Fruit fly (Drosophila melanogaster): Measurements from ENCODE around the gene CG11162.

CG11162 gene

DNA sequence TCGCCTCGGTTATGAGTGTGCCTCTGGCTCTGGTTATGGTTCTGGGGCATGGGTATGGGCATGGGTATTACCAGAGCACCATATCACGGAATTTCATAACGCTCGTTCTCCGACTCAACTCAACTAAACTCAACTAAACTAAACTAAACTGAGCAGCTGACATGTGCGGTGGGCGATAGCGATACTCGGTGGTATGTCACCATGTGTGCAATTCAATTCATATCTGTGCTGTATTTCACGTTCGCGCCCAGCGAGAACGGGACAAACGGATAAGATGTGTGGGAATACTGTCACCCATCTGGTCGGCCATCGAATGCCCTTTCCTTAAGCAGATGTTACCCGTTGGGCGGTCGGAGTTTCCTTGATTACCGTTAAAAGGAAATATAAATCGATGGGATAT is 3.6 kb downstream of the CG11162 start, which contains the start of gene CG12177 (continued):
- no peak for TF ChIP-seq esg (GFP tag; conservative IDR thresholded peaks at IDR 0.05)
- peak; percentile 87 for TF ChIP-seq D19A (tag; optimal IDR thresholded peaks at IDR 0.05)
- TF ChIP-seq CG10321 (GFP tag; IDR thresholded peaks at IDR 0.05), result peak; percentile 60; the same call in 1 of the 2 replicates
- TF ChIP-seq exex (tag; optimal IDR thresholded peaks at IDR 0.05), result peak; percentile 54
- TF ChIP-seq cwo (GFP tag; optimal IDR thresholded peaks at IDR 0.05), result peak; percentile 52
- peak; percentile 21; the same call in 1 of the 2 replicates for TF ChIP-seq GATAe (GFP tag; conservative IDR thresholded peaks at IDR 0.05)
- peak in 1 of 2 experiments; percentile 66 for TF ChIP-seq Pdp1 (GFP tag; optimal IDR thresholded peaks at IDR 0.05)
- TF ChIP-seq Med (GFP tag), result peak; percentile 71
- TF ChIP-seq BEAF-32 (GFP tag; optimal IDR thresholded peaks at IDR 0.05), result peak; percentile 9
- peak; percentile 57 for TF ChIP-seq sd (tag; optimal IDR thresholded peaks at IDR 0.05)
- TF ChIP-seq slbo (GFP tag; IDR thresholded peaks at IDR 0.05), result peak; percentile 3; the same call in 1 of the 2 replicates
- 0 out of 2 replicates have a peak, but pooled peaks have one; percentile 20 for TF ChIP-seq Dref (GFP tag; IDR thresholded peaks at IDR 0.05)
- 0 out of 2 replicates have a peak, but pooled peaks have one; percentile 13 for TF ChIP-seq CG13287 (GFP tag; IDR thresholded peaks at IDR 0.05; ENCODE audit: partially characterized antibody)
- no peak for TF ChIP-seq eyg (GFP tag; optimal IDR thresholded peaks at IDR 0.05)
- TF ChIP-seq bsh (GFP tag; optimal IDR thresholded peaks at IDR 0.05), result no peak
- TF ChIP-seq CG13296 (GFP tag; optimal IDR thresholded peaks at IDR 0.05), result peak; percentile 6
- TF ChIP-seq mirr (GFP tag; optimal IDR thresholded peaks at IDR 0.05), result peak; percentile 64
- TF ChIP-seq Hey (tag; optimal IDR thresholded peaks at IDR 0.05), result peak; percentile 0
- no peak for TF ChIP-seq CG8290 (GFP tag; optimal IDR thresholded peaks at IDR 0.05)
- peak in 1 of 2 experiments; percentile 41 for TF ChIP-seq CG8290 (tag; optimal IDR thresholded peaks at IDR 0.05)
- TF ChIP-seq row (GFP tag; IDR thresholded peaks at IDR 0.05), result peak; percentile 61
- TF ChIP-seq psq (GFP tag; optimal IDR thresholded peaks at IDR 0.05), result no peak
- peak; percentile 73 for TF ChIP-seq sug (tag; optimal IDR thresholded peaks at IDR 0.05)
- no peak for TF ChIP-seq CG1024 (GFP tag; IDR thresholded peaks at IDR 0.05)
- TF ChIP-seq pzg (GFP tag; optimal IDR thresholded peaks at IDR 0.05), result peak; percentile 15
- peak; percentile 86 for TF ChIP-seq CG34376 (GFP tag; optimal IDR thresholded peaks at IDR 0.05)

DNA sequence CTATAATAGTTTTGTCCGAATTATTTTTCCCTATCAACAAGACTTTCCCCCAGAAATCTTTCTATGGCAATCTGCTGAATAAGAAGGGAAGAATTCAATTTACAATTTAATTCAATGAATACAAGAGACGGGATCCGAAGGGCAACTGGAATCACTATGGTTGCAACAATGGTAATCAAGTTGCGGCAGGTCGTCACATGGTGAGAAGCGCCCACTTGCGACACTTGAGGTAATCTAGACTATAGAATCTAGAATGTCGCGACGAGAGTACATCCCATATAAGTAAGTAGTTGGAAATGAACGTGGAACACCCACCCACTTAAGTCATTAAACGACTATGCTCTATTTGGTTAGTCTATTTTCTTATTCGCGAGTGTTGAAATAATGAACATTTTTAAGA is 5.2 kb downstream of the CG11162 start:
- no peak for TF ChIP-seq Ada2b (GFP tag; IDR thresholded peaks at IDR 0.05)
- TF ChIP-seq lola (GFP tag; optimal IDR thresholded peaks at IDR 0.05), result no peak
- TF ChIP-seq CG4820 (GFP tag; optimal IDR thresholded peaks at IDR 0.05), result no peak
- TF ChIP-seq HLH3B (GFP tag; IDR thresholded peaks at IDR 0.05), result 0 out of 2 replicates have a peak, but pooled peaks have one; percentile 24
- TF ChIP-seq dan (GFP tag; IDR thresholded peaks at IDR 0.05), result no peak
- TF ChIP-seq CG34376 (GFP tag; optimal IDR thresholded peaks at IDR 0.05), result peak; percentile 19
- no peak for TF ChIP-seq Fer3 (tag; optimal IDR thresholded peaks at IDR 0.05)
- peak; percentile 51 for TF ChIP-seq exex (tag; optimal IDR thresholded peaks at IDR 0.05)
- 0 out of 2 replicates have a peak, but pooled peaks have one; percentile 9 for TF ChIP-seq CG14441 (GFP tag; IDR thresholded peaks at IDR 0.05)
- no peak for TF ChIP-seq gcm2 (GFP tag; optimal IDR thresholded peaks at IDR 0.05)
- peak; percentile 38 for TF ChIP-seq slbo (GFP tag; IDR thresholded peaks at IDR 0.05)
- peak; percentile 25 for TF ChIP-seq CG13296 (GFP tag; optimal IDR thresholded peaks at IDR 0.05)
- TF ChIP-seq CG18011 (GFP tag; optimal IDR thresholded peaks at IDR 0.05), result no peak
- no peak for TF ChIP-seq CG18619 (GFP tag; optimal IDR thresholded peaks at IDR 0.05)
- peak; percentile 1 for TF ChIP-seq CG7987 (GFP tag; optimal IDR thresholded peaks at IDR 0.05)
- TF ChIP-seq Hmr (GFP tag; optimal IDR thresholded peaks at IDR 0.05), result peak; percentile 19
- peak; percentile 43 for TF ChIP-seq grn (GFP tag; optimal IDR thresholded peaks at IDR 0.05)
- peak; percentile 18 for TF ChIP-seq CG10543 (GFP tag; optimal IDR thresholded peaks at IDR 0.05)
- no peak for TF ChIP-seq zfh2 (GFP tag; optimal IDR thresholded peaks at IDR 0.05)
- no peak for TF ChIP-seq tup (GFP tag; optimal IDR thresholded peaks at IDR 0.05)
- no peak for TF ChIP-seq Bdp1 (GFP tag; optimal IDR thresholded peaks at IDR 0.05)
- peak; percentile 75 for TF ChIP-seq Med (GFP tag)
- 0 out of 3 replicates have a peak, but pooled peaks have one; percentile 22 for TF ChIP-seq Dbx (GFP tag; IDR thresholded peaks at IDR 0.05)
- peak; percentile 61 for TF ChIP-seq sens (GFP tag)
- TF ChIP-seq CG32532 (GFP tag; IDR thresholded peaks at IDR 0.05), result no peak
- TF ChIP-seq sug (tag; optimal IDR thresholded peaks at IDR 0.05), result peak; percentile 49
- TF ChIP-seq tio (GFP tag; optimal IDR thresholded peaks at IDR 0.05), result no peak
- TF ChIP-seq Sin3A (optimal IDR thresholded peaks at IDR 0.05), result no peak
- TF ChIP-seq CG1647 (GFP tag; optimal IDR thresholded peaks at IDR 0.05), result no peak
- no peak for TF ChIP-seq kah (GFP tag; optimal IDR thresholded peaks at IDR 0.05)
